Worm (Caenorhabditis elegans): ENCODE results near the gene nhr-166.

DNA sequence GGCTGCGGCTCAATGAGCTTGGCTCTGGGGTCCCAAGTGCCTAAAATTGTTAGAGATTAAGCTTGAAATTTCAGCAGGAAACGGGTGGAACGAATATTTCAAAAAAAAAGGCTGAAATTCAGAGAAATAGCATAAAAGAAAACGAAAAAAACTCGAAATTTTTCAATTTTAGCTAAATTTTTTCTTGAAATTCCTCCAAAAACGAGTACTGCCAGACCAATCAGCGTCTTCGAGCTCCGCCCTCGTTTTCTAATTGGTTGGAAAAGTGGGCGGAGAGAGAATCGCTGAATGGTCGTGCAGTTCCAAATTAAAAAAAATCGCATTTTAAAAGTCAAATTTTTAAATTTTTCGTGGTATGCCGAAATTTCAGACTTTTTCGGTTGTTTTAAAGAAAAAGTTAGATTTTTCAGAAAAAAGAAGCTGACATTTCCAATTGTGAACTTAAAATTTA is 47.9 kb downstream of the nhr-166 start, which contains the start of gene plpp-1.1:
- TF ChIP-seq unc-39 (tag; optimal IDR thresholded peaks at IDR 0.05) (no peak), elt-3 (tag; optimal IDR thresholded peaks at IDR 0.05) (no peak), unc-62 (GFP tag; optimal IDR thresholded peaks at IDR 0.05) (no peak), ztf-11 (tag; optimal IDR thresholded peaks at IDR 0.05) (no peak), ceh-83 (GFP tag; optimal IDR thresholded peaks at IDR 0.05) (no peak), pha-4 (tag; optimal IDR thresholded peaks at IDR 0.05) (no peak), elt-1 (tag; optimal IDR thresholded peaks at IDR 0.05; ENCODE audit: borderline replicate concordance, insufficient read depth) (no peak), nhr-76 (tag; optimal IDR thresholded peaks at IDR 0.05) (no peak)

All from whole organism, mixed stage, embryonic.